Worm (Caenorhabditis elegans) whole organism, L3 larva: ENCODE data around the gene rps-3.

Source experiments
- egl-27 ChIP-seq: sonication (generic microtip); optimal IDR thresholded peaks from 4 replicates; lab custom pipeline; 2017; ENCODE audit warnings: missing biosample characterization, missing genetic modification reagents, missing genetic modification characterization
- snpc-4 ChIP-seq: fragments of 150-350 bp; optimal IDR thresholded peaks from 2 replicates; lab custom pipeline; 2014; ENCODE audit warnings: missing biosample characterization, missing genetic modification characterization

DNA sequence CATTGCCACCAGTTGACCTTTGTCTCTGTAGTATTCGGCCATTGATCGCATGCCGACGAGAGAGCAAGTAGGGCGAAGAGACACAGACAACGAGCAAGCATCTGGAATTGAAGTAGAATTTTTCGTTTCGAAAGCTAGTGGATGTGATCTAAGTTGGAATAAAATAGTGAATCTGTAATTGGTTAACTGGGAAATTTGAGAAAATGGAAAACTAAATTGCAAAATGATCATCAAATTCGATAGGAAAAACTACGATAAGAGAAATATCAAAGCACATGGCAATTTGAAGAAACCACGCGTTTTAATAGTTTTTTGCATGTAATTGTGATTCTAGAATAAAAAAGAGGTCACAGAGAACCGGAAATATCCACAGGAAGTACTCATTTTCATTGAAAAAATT lies 29.8 kb upstream of the rps-3 start, which contains the start of gene F42A10.6:
- no peak for TF ChIP-seq egl-27 (tag; lab: Kevin White, UChicago)
- TF ChIP-seq snpc-4 (tag; lab: Kevin White, UChicago), result no peak
